Fruit fly (Drosophila melanogaster) whole organism, pupa: ENCODE data around the gene CG10584.
A peak's percentile ranks its signal among the peaks of the same experiment; 100 is the strongest.

ENCODE experiments used
- CG10348 ChIP-seq: fragments of 200-800 bp; sonication (Bioruptor generic); IDR thresholded peaks from 2 replicates; pipeline ENCODE4 v1.3.6; 2022; ENCODE audit warnings: missing biosample characterization, missing genetic modification characterization
- CG12605 ChIP-seq: fragments of 200-800 bp; sonication (Bioruptor generic); IDR thresholded peaks from 2 replicates; pipeline ENCODE4 v1.3.6; 2022; ENCODE audit warnings: missing biosample characterization, missing genetic modification characterization
- CG13204 ChIP-seq: fragments of 200-800 bp; sonication (Bioruptor generic); optimal IDR thresholded peaks from 2 replicates; lab custom pipeline; 2018; ENCODE audit warnings: missing biosample characterization, mild to moderate bottlenecking, missing genetic modification characterization, moderate library complexity
- CG14655 ChIP-seq: fragments of 200-800 bp; sonication (Bioruptor generic); optimal IDR thresholded peaks from 3 replicates; lab custom pipeline; 2017; ENCODE audit warnings: mild to moderate bottlenecking, missing biosample characterization, missing genetic modification reagents, missing genetic modification characterization
- CG15710 ChIP-seq: fragments of 200-800 bp; sonication (Bioruptor generic); optimal IDR thresholded peaks from 2 replicates; lab custom pipeline; 2018; ENCODE audit warnings: missing biosample characterization, mild to moderate bottlenecking, missing genetic modification characterization, moderate library complexity
- CG17806 ChIP-seq: fragments of 200-800 bp; sonication (Bioruptor generic); optimal IDR thresholded peaks from 2 replicates; lab custom pipeline; 2018; ENCODE audit warnings: missing biosample characterization, mild to moderate bottlenecking, missing genetic modification characterization, moderate library complexity
- CG32121 ChIP-seq: fragments of 200-800 bp; sonication (Bioruptor generic); IDR thresholded peaks from 2 replicates; pipeline ENCODE4 v1.3.6; 2022; ENCODE audit warnings: missing biosample characterization, missing genetic modification characterization
- CG34367 ChIP-seq: fragments of 200-800 bp; sonication (Bioruptor generic); optimal IDR thresholded peaks from 2 replicates; lab custom pipeline; 2018; ENCODE audit warnings: missing biosample characterization, mild to moderate bottlenecking, missing genetic modification characterization
- CG4496 ChIP-seq: fragments of 200-800 bp; sonication (Bioruptor generic); IDR thresholded peaks from 3 replicates; pipeline ENCODE4 v1.3.6; 2022; ENCODE audit warnings: missing biosample characterization, missing genetic modification characterization
- CG8159 ChIP-seq: fragments of 200-800 bp; sonication (Bioruptor generic); optimal IDR thresholded peaks from 3 replicates; lab custom pipeline; 2018; ENCODE audit warnings: missing biosample characterization, mild to moderate bottlenecking, missing genetic modification characterization, moderate library complexity
- CG8301 ChIP-seq: fragments of 200-800 bp; sonication (Bioruptor generic); optimal IDR thresholded peaks from 2 replicates; lab custom pipeline; 2018; ENCODE audit warnings: missing biosample characterization, mild to moderate bottlenecking, missing genetic modification characterization
- CG9948 ChIP-seq: fragments of 200-800 bp; sonication (Bioruptor generic); optimal IDR thresholded peaks from 2 replicates; lab custom pipeline; 2018; ENCODE audit warnings: missing biosample characterization, mild to moderate bottlenecking, missing genetic modification characterization, moderate library complexity
- D1 ChIP-seq: fragments of 200-800 bp; sonication (Bioruptor generic); optimal IDR thresholded peaks from 2 replicates; lab custom pipeline; 2018; ENCODE audit warnings: missing biosample characterization, mild to moderate bottlenecking, missing genetic modification characterization, moderate library complexity
- EcR ChIP-seq: fragments of 200-800 bp; sonication (Bioruptor generic); optimal IDR thresholded peaks from 3 replicates; lab custom pipeline; 2019; ENCODE audit warnings: missing biosample characterization, missing genetic modification characterization, mild to moderate bottlenecking, moderate library complexity, missing genetic modification reagents
- Ets98B ChIP-seq: fragments of 200-800 bp; sonication (Bioruptor generic); IDR thresholded peaks from 2 replicates; pipeline ENCODE4 v1.3.6; 2022; ENCODE audit warnings: missing biosample characterization, missing genetic modification characterization
- Pif1A ChIP-seq: fragments of 200-800 bp; sonication (Bioruptor generic); optimal IDR thresholded peaks from 3 replicates; lab custom pipeline; 2016; ENCODE audit warnings: missing biosample characterization, missing genetic modification characterization
- Pif1B ChIP-seq: fragments of 200-800 bp; sonication (Bioruptor generic); optimal IDR thresholded peaks from 3 replicates; lab custom pipeline; 2016; ENCODE audit warnings: missing biosample characterization, missing genetic modification characterization
- Snoo ChIP-seq: fragments of 200-800 bp; sonication (Bioruptor generic); optimal IDR thresholded peaks from 3 replicates; lab custom pipeline; 2017; ENCODE audit warnings: missing biosample characterization, mild to moderate bottlenecking, missing genetic modification characterization, inconsistent platforms
- fd96Ca ChIP-seq: fragments of 200-800 bp; sonication (Bioruptor generic); IDR thresholded peaks from 3 replicates; pipeline ENCODE4 v1.3.6; 2022; ENCODE audit warnings: missing biosample characterization, missing genetic modification characterization
- gl ChIP-seq: fragments of 200-800 bp; sonication (Bioruptor generic); optimal IDR thresholded peaks from 2 replicates; lab custom pipeline; 2018; ENCODE audit warnings: missing biosample characterization, mild to moderate bottlenecking, missing genetic modification characterization
- rn ChIP-seq: fragments of 200-800 bp; sonication (Bioruptor generic); IDR thresholded peaks from 2 replicates; pipeline ENCODE4 v1.3.6; 2022; ENCODE audit warnings: missing biosample characterization, missing genetic modification characterization

Gene CG10584

DNA sequence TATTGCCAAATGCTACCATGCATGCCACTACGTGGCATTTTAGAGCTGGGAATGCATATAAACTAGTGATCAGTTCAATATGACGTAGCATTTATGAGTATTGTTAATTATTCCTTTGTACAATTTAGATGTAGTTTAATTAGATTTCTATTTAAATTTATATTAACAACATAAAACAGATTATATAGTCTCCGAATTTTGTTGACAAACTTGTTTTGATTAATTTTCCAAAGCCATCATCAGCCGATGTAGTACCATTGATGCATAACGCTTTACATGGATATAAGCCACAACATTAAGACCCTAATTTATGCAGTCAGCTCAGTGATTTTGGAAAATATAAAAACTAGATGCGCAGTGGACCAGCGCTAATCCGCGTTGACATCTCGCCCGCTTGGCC, 48.6 kb downstream of the CG10584 start:
- TF ChIP-seq CG8301 (tag; lab: Kevin White, UChicago): peak; percentile 24
- TF ChIP-seq CG14655 (GFP tag; lab: Kevin White, UChicago): peak; percentile 55
- no peak for TF ChIP-seq D1 (tag; lab: Kevin White, UChicago)

- TF ChIP-seq Ets98B (GFP tag; lab: Robert Waterston, UW): no peak
- peak; percentile 26 for TF ChIP-seq CG8159 (tag; lab: Kevin White, UChicago)
- 0 out of 2 replicates have a peak, but pooled peaks have one; percentile 17 for TF ChIP-seq rn (GFP tag; lab: Robert Waterston, UW)
- no peak for TF ChIP-seq Snoo (tag; lab: Kevin White, UChicago)
- no peak for TF ChIP-seq gl (tag; lab: Kevin White, UChicago)
- TF ChIP-seq Pif1A (GFP tag; lab: Kevin White, UChicago): peak; percentile 2
- TF ChIP-seq CG12605: no peak
- TF ChIP-seq CG32121 (GFP tag; lab: Robert Waterston, UW): no peak
- TF ChIP-seq D1 (tag; lab: Kevin White, UChicago): no peak
- TF ChIP-seq CG15710: peak; percentile 8
- peak; percentile 26 for TF ChIP-seq CG17806 (tag; lab: Kevin White, UChicago)
- no peak for TF ChIP-seq EcR (GFP tag; lab: Kevin White, UChicago)
- TF ChIP-seq CG10348 (GFP tag; lab: Robert Waterston, UW): no peak
- TF ChIP-seq CG4496 (GFP tag; lab: Robert Waterston, UW): no peak
- no peak for TF ChIP-seq CG13204 (GFP tag; lab: Kevin White, UChicago)
- TF ChIP-seq CG34367 (tag; lab: Kevin White, UChicago): no peak
- TF ChIP-seq Pif1B (GFP tag; lab: Kevin White, UChicago): peak; percentile 18
- peak; percentile 42 for TF ChIP-seq CG8301 (tag; lab: Kevin White, UChicago)
- TF ChIP-seq fd96Ca: no peak
- peak; percentile 55 for TF ChIP-seq CG14655 (GFP tag; lab: Kevin White, UChicago)
- peak; percentile 30 for TF ChIP-seq CG9948 (tag; lab: Kevin White, UChicago)
Observed at dm6 chr3L:20981724-20982123, 49.4 kb downstream of the CG10584 start.

- peak; percentile 17 for TF ChIP-seq CG14655 (GFP tag; lab: Kevin White, UChicago)
- TF ChIP-seq CG8301 (tag; lab: Kevin White, UChicago): peak; percentile 11
- no peak for TF ChIP-seq CG13204 (GFP tag; lab: Kevin White, UChicago)
- TF ChIP-seq CG9948 (tag; lab: Kevin White, UChicago): no peak
- no peak for TF ChIP-seq Pif1B (GFP tag; lab: Kevin White, UChicago)
Observed at dm6 chr3L:20980499-20980898, 50.7 kb downstream of the CG10584 start.
